Worm (Caenorhabditis elegans) whole organism, L4 larva: ENCODE measurements around the gene R11G1.2.

Experiments
- R02D3.7 ChIP-seq: fragments of 150-350 bp; sonication (generic microtip); optimal IDR thresholded peaks from 3 replicates; lab custom pipeline; 2014; ENCODE audit warnings: missing biosample characterization, missing genetic modification characterization
- ama-1 ChIP-seq: fragments of 150-350 bp; optimal IDR thresholded peaks from 2 replicates; lab custom pipeline; 2014; ENCODE audit warnings: inconsistent platforms, mixed read lengths
- ctbp-1 ChIP-seq: fragments of 200-800 bp; sonication (Bioruptor generic); IDR thresholded peaks from 2 replicates; pipeline ENCODE4 v1.3.6; 2022; ENCODE audit warnings: missing genetic modification reagents, missing genetic modification characterization, missing compliant biosample characterization
- daf-16 ChIP-seq, 3 experiments: sonication (generic microtip); optimal IDR thresholded peaks; 2 replicates each; lab custom pipeline; 2016 to 2017; ENCODE audit warnings: missing genetic modification characterization in 3 of 3, missing genetic modification reagents in 3 of 3, mild to moderate bottlenecking in 2 of 3, missing compliant biosample characterization in 2 of 3, missing biosample characterization in 1 of 3, moderate library complexity in 1 of 3
- dve-1 ChIP-seq: sonication (generic microtip); optimal IDR thresholded peaks from 2 replicates; lab custom pipeline; 2017; ENCODE audit warnings: antibody characterized with exemption, mild to moderate bottlenecking, missing genetic modification characterization, missing compliant biosample characterization; ENCODE audit not compliant: insufficient read depth
- egl-27 ChIP-seq: sonication (generic microtip); optimal IDR thresholded peaks from 3 replicates; lab custom pipeline; 2017; ENCODE audit warnings: missing biosample characterization, missing genetic modification reagents, missing genetic modification characterization
- lin-15B ChIP-seq: fragments of 150-350 bp; sonication (generic microtip); optimal IDR thresholded peaks from 3 replicates; lab custom pipeline; 2014; ENCODE audit warnings: missing biosample characterization, missing genetic modification characterization
- lin-38 ChIP-seq: fragments of 200-800 bp; sonication (Bioruptor generic); IDR thresholded peaks from 2 replicates; pipeline ENCODE4 v1.3.6; 2022; ENCODE audit warnings: missing genetic modification reagents, missing genetic modification characterization, missing compliant biosample characterization
- mes-2 ChIP-seq: sonication (generic microtip); optimal IDR thresholded peaks from 2 replicates; lab custom pipeline; 2016; ENCODE audit warnings: missing genotype, mild to moderate bottlenecking, missing genetic modification characterization, missing compliant biosample characterization; ENCODE audit not compliant: poor library complexity, severe bottlenecking
- nhr-77 ChIP-seq: fragments of 150-350 bp; optimal IDR thresholded peaks from 2 replicates; lab custom pipeline; 2014; ENCODE audit warnings: missing biosample characterization, missing genetic modification characterization
- rbr-2 ChIP-seq: sonication (generic microtip); optimal IDR thresholded peaks from 2 replicates; lab custom pipeline; 2016; ENCODE audit warnings: missing genotype, missing genetic modification characterization, missing compliant biosample characterization
- skn-1 ChIP-seq: fragments of 150-350 bp; optimal IDR thresholded peaks from 2 replicates; lab custom pipeline; 2014; ENCODE audit warnings: missing biosample characterization, missing genetic modification characterization
- zfp-3 ChIP-seq: fragments of 200-800 bp; sonication (Bioruptor generic); conservative IDR thresholded peaks from 2 replicates; pipeline ENCODE4 v1.3.6; 2022; ENCODE audit warnings: missing genetic modification reagents, missing genetic modification characterization, missing compliant biosample characterization

ce11 chrX:3602622-3603021, 47.8 kb upstream of the R11G1.2 start:
- no peak for TF ChIP-seq mes-2
- TF ChIP-seq rbr-2 (tag; lab: Kevin White, UChicago): no peak
- no peak for TF ChIP-seq dve-1 (tag; lab: Kevin White, UChicago)
- no peak for TF ChIP-seq ama-1 (lab: Kevin White, UChicago)
- no peak for TF ChIP-seq daf-16 (GFP tag; optimal IDR thresholded peaks at IDR 0.05; lab: Kevin White, UChicago)
- TF ChIP-seq daf-16 (tag; optimal IDR thresholded peaks at IDR 0.05; lab: Kevin White, UChicago): no peak
- TF ChIP-seq skn-1: no peak
- TF ChIP-seq R02D3.7: no peak
- TF ChIP-seq lin-15B: no peak
- TF ChIP-seq zfp-3: no peak
- TF ChIP-seq egl-27 (tag; lab: Kevin White, UChicago): no peak
- TF ChIP-seq nhr-77: no peak
- TF ChIP-seq ctbp-1: no peak
- no peak for TF ChIP-seq lin-38 (GFP tag; lab: Robert Waterston, UW)
